Worm (Caenorhabditis elegans) whole organism, mixed stage, embryonic: ENCODE data around the gene srg-16.

Experiments used
- M03D4.4 ChIP-seq: sonication (generic microtip); optimal IDR thresholded peaks from 2 replicates; lab custom pipeline; 2017; ENCODE audit warnings: mild to moderate bottlenecking, missing genetic modification characterization, missing compliant biosample characterization
- blmp-1 ChIP-seq: fragments of 150-350 bp; optimal IDR thresholded peaks from 2 replicates; lab custom pipeline; 2014; ENCODE audit warnings: missing biosample characterization, missing genetic modification characterization
- ceh-39 ChIP-seq: fragments of 150-350 bp; optimal IDR thresholded peaks from 2 replicates; lab custom pipeline; 2014; ENCODE audit warnings: missing biosample characterization, missing genetic modification characterization
- ceh-43 ChIP-seq: fragments of 200-800 bp; sonication (Bioruptor generic); optimal IDR thresholded peaks from 2 replicates; lab custom pipeline; 2018; ENCODE audit warnings: mild to moderate bottlenecking, missing genetic modification characterization, moderate library complexity, missing compliant biosample characterization
- ceh-83 ChIP-seq: fragments of 200-800 bp; sonication (Bioruptor generic); optimal IDR thresholded peaks from 2 replicates; lab custom pipeline; 2018; ENCODE audit warnings: mild to moderate bottlenecking, missing genetic modification characterization, missing compliant biosample characterization
- ces-1 ChIP-seq: fragments of 150-350 bp; optimal IDR thresholded peaks from 2 replicates; lab custom pipeline; 2014; ENCODE audit warnings: missing biosample characterization, missing genetic modification reagents, missing genetic modification characterization
- cnd-1 ChIP-seq: fragments of 200-800 bp; sonication (Bioruptor generic); optimal IDR thresholded peaks from 2 replicates; lab custom pipeline; 2018; ENCODE audit warnings: mild to moderate bottlenecking, missing genetic modification characterization, missing compliant biosample characterization
- drap-1 ChIP-seq: fragments of 200-800 bp; sonication (Bioruptor generic); optimal IDR thresholded peaks from 3 replicates; lab custom pipeline; 2018; ENCODE audit warnings: mild to moderate bottlenecking, missing genetic modification characterization, missing compliant biosample characterization
- elt-1 ChIP-seq: sonication (generic microtip); optimal IDR thresholded peaks from 2 replicates; lab custom pipeline; 2017; ENCODE audit warnings: missing genetic modification characterization, mild to moderate bottlenecking, missing compliant biosample characterization, antibody characterized with exemption, moderate library complexity, borderline replicate concordance; ENCODE audit not compliant: insufficient read depth
- elt-3 ChIP-seq: fragments of 150-350 bp; optimal IDR thresholded peaks from 2 replicates; lab custom pipeline; 2014; ENCODE audit warnings: missing biosample characterization, missing genetic modification characterization
- ham-2 ChIP-seq: fragments of 200-800 bp; sonication (Bioruptor generic); optimal IDR thresholded peaks from 2 replicates; lab custom pipeline; 2018; ENCODE audit warnings: mild to moderate bottlenecking, missing genetic modification characterization, missing compliant biosample characterization
- hlh-1 ChIP-seq: fragments of 150-350 bp; optimal IDR thresholded peaks from 2 replicates; lab custom pipeline; 2014; ENCODE audit warnings: missing biosample characterization, missing genetic modification reagents, missing genetic modification characterization
- lin-13 ChIP-seq: fragments of 150-350 bp; optimal IDR thresholded peaks from 2 replicates; lab custom pipeline; 2014; ENCODE audit warnings: missing biosample characterization, missing genetic modification characterization
- lin-32 ChIP-seq: fragments of 200-800 bp; sonication (Bioruptor generic); optimal IDR thresholded peaks from 2 replicates; lab custom pipeline; 2018; ENCODE audit warnings: mild to moderate bottlenecking, missing genetic modification characterization, missing compliant biosample characterization
- lsy-2 ChIP-seq: fragments of 150-350 bp; optimal IDR thresholded peaks from 2 replicates; lab custom pipeline; 2014; ENCODE audit warnings: missing biosample characterization, missing genetic modification characterization
- mab-5 ChIP-seq: fragments of 150-350 bp; optimal IDR thresholded peaks from 2 replicates; lab custom pipeline; 2014; ENCODE audit warnings: missing biosample characterization, missing genetic modification characterization
- mep-1 ChIP-seq: fragments of 150-350 bp; optimal IDR thresholded peaks from 2 replicates; lab custom pipeline; 2017; ENCODE audit warnings: missing biosample characterization, missing genetic modification reagents, missing genetic modification characterization, inconsistent platforms
- mls-2 ChIP-seq: sonication (generic microtip); optimal IDR thresholded peaks from 2 replicates; lab custom pipeline; 2016; ENCODE audit warnings: mild to moderate bottlenecking, missing genetic modification characterization, moderate library complexity, missing compliant biosample characterization
- nhr-12 ChIP-seq: fragments of 150-350 bp; optimal IDR thresholded peaks from 2 replicates; lab custom pipeline; 2014; ENCODE audit warnings: missing biosample characterization, missing genetic modification characterization
- nhr-2 ChIP-seq: fragments of 150-350 bp; optimal IDR thresholded peaks from 2 replicates; lab custom pipeline; 2014; ENCODE audit warnings: missing biosample characterization, missing genetic modification characterization
- nhr-237 ChIP-seq: fragments of 150-350 bp; optimal IDR thresholded peaks from 2 replicates; lab custom pipeline; 2014; ENCODE audit warnings: missing biosample characterization, missing genetic modification characterization
- nhr-28 ChIP-seq: fragments of 150-350 bp; optimal IDR thresholded peaks from 2 replicates; lab custom pipeline; 2014; ENCODE audit warnings: missing biosample characterization, missing genetic modification characterization
- nhr-76 ChIP-seq: sonication (generic microtip); optimal IDR thresholded peaks from 2 replicates; lab custom pipeline; 2017; ENCODE audit warnings: missing biosample characterization, missing genetic modification characterization
- pha-4 ChIP-seq: fragments of 150-350 bp; optimal IDR thresholded peaks from 2 replicates; lab custom pipeline; 2018; ENCODE audit warnings: missing biosample characterization, missing genetic modification reagents, missing genetic modification characterization
- snpc-4 ChIP-seq: fragments of 150-350 bp; optimal IDR thresholded peaks from 2 replicates; lab custom pipeline; 2014; ENCODE audit warnings: missing biosample characterization, missing genetic modification characterization
- sptf-1 ChIP-seq: sonication (generic microtip); optimal IDR thresholded peaks from 2 replicates; lab custom pipeline; 2017; ENCODE audit warnings: mild to moderate bottlenecking, missing genetic modification characterization, moderate library complexity, missing compliant biosample characterization
- tbx-8 ChIP-seq: fragments of 200-800 bp; sonication (Bioruptor generic); optimal IDR thresholded peaks from 2 replicates; lab custom pipeline; 2018; ENCODE audit warnings: mild to moderate bottlenecking, missing genetic modification characterization, moderate library complexity, missing compliant biosample characterization
- unc-120 ChIP-seq: sonication (generic microtip); optimal IDR thresholded peaks from 2 replicates; lab custom pipeline; 2017; ENCODE audit warnings: missing genetic modification characterization, missing compliant biosample characterization; ENCODE audit not compliant: poor library complexity, severe bottlenecking
- unc-39 ChIP-seq: fragments of 150-350 bp; optimal IDR thresholded peaks from 2 replicates; lab custom pipeline; 2014; ENCODE audit warnings: missing biosample characterization, missing genetic modification characterization
- unc-62 ChIP-seq: fragments of 150-350 bp; optimal IDR thresholded peaks from 2 replicates; lab custom pipeline; 2014; ENCODE audit warnings: missing biosample characterization, missing genetic modification reagents, missing genetic modification characterization
- zip-8 ChIP-seq: fragments of 150-350 bp; optimal IDR thresholded peaks from 2 replicates; lab custom pipeline; 2014; ENCODE audit warnings: missing biosample characterization, missing genetic modification characterization
- ztf-11 ChIP-seq: fragments of 150-350 bp; optimal IDR thresholded peaks from 2 replicates; lab custom pipeline; 2014; ENCODE audit warnings: missing biosample characterization, missing genetic modification characterization

srg-16 gene

ce11 chrII:12444679-12445376 lies 22.1 kb upstream of the srg-16 start, which contains the start of the genes W05H5.1 and pitr-6:
Gene W05H5.1 (minus strand): TSS chrII:12444779.
Gene pitr-6 (plus strand): TSS chrII:12445326.
- TF ChIP-seq ceh-43 (GFP tag; lab: Kevin White, UChicago) (no peak), pha-4 (tag; lab: Kevin White, UChicago) (peak; percentile 14)

ce11 chrII:12448241-12448640 lies 18.7 kb upstream of the srg-16 start, which contains the start of gene srh-27:
Gene srh-27 (plus strand): TSS chrII:12448541.
- no peak for TF ChIP-seq nhr-237 (tag; lab: Kevin White, UChicago)
- TF ChIP-seq tbx-8 (GFP tag; lab: Kevin White, UChicago): no peak
- TF ChIP-seq blmp-1: no peak
- TF ChIP-seq ham-2 (GFP tag; lab: Kevin White, UChicago): no peak
- no peak for TF ChIP-seq elt-1
- TF ChIP-seq ceh-39: no peak
- TF ChIP-seq unc-39 (tag; lab: Kevin White, UChicago): no peak
- no peak for TF ChIP-seq pha-4 (tag; lab: Kevin White, UChicago)
- TF ChIP-seq nhr-76 (tag; lab: Kevin White, UChicago): no peak
- TF ChIP-seq nhr-28 (tag; lab: Kevin White, UChicago): no peak
- TF ChIP-seq drap-1 (GFP tag; lab: Kevin White, UChicago): no peak
- no peak for TF ChIP-seq elt-3 (tag; lab: Kevin White, UChicago)
- no peak for TF ChIP-seq cnd-1 (tag; lab: Kevin White, UChicago)
- TF ChIP-seq nhr-12 (tag; lab: Kevin White, UChicago): no peak
- TF ChIP-seq unc-62 (GFP tag; lab: Kevin White, UChicago): no peak
- TF ChIP-seq mls-2 (tag; lab: Kevin White, UChicago): no peak
- TF ChIP-seq M03D4.4 (tag; lab: Kevin White, UChicago): no peak
- TF ChIP-seq nhr-2 (tag; lab: Kevin White, UChicago): no peak
- no peak for TF ChIP-seq zip-8
- TF ChIP-seq, all 35 proteins: peak for 0

- TF ChIP-seq mab-5 (tag; lab: Kevin White, UChicago): no peak
- TF ChIP-seq ham-2 (GFP tag; lab: Kevin White, UChicago): no peak
- TF ChIP-seq hlh-1 (tag; lab: Kevin White, UChicago): no peak
- no peak for TF ChIP-seq ztf-11 (tag; lab: Kevin White, UChicago)
- no peak for TF ChIP-seq elt-1
- no peak for TF ChIP-seq zip-8
- TF ChIP-seq M03D4.4 (tag; lab: Kevin White, UChicago): no peak
- no peak for TF ChIP-seq ceh-39
- no peak for TF ChIP-seq lin-32 (GFP tag; lab: Kevin White, UChicago)
- no peak for TF ChIP-seq lin-13 (tag; lab: Kevin White, UChicago)
- no peak for TF ChIP-seq pha-4 (tag; lab: Kevin White, UChicago)
- TF ChIP-seq sptf-1 (tag; lab: Kevin White, UChicago): no peak
- no peak for TF ChIP-seq nhr-2 (tag; lab: Kevin White, UChicago)
- TF ChIP-seq mep-1: no peak
- no peak for TF ChIP-seq ces-1 (GFP tag; lab: Kevin White, UChicago)
- TF ChIP-seq ceh-83 (GFP tag; lab: Kevin White, UChicago): no peak
- no peak for TF ChIP-seq mls-2 (tag; lab: Kevin White, UChicago)
Measured at ce11 chrII:12449849-12450248, 17.1 kb upstream of the srg-16 start, which contains the start of gene sre-34. Gene sre-34 (plus strand): TSS chrII:12450149.

DNA sequence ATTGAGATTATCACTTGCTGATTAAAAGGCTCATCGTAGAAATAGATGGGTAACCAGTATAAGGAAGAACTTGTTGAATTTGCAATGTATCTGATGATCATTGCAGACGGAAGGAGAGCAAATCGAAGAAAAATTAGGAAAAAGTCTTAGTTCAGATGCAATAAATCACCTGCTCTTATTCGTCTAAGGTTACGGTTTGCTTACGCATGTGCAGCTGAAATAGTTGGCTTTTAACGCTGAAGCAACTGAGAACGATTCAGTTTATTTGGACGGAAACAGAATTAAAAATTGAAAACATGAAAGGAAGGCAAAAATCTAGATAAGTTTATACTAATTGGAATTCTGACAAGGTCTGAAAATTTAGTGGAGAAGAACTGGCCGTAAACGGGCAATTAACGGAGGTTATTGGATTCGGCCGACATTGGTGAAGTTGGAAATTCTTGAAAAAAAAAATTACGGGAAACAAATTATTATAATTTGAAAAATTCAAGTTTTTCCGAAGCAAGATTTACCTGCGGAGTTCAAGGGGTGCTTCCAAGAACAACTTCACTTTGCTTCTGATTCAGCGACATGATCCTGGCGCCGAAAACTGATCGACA lies 14.1 kb upstream of the srg-16 start, which contains the start of the genes sre-35 and sre-33:
Gene sre-35 (minus strand): TSS at position 101 of the 599 bp plus-strand sequence.
Gene sre-33 (plus strand): TSS at position 549 of the 599 bp plus-strand sequence.
- TF ChIP-seq lsy-2 (no peak), nhr-28 (tag; lab: Kevin White, UChicago) (no peak), snpc-4 (no peak)

ce11 chrII:12456633-12457032 lies 10.3 kb upstream of the srg-16 start, which contains the start of gene sre-32:
Gene sre-32 (minus strand): TSS chrII:12456733.
- TF ChIP-seq lin-32 (GFP tag; lab: Kevin White, UChicago) (no peak), M03D4.4 (tag; lab: Kevin White, UChicago) (no peak), blmp-1 (no peak), nhr-237 (tag; lab: Kevin White, UChicago) (no peak), unc-120 (tag; lab: Kevin White, UChicago) (no peak)
- TF ChIP-seq, all 35 proteins: peak for 0
